Worm (Caenorhabditis elegans): ENCODE measurements around the gene srh-38.

DNA sequence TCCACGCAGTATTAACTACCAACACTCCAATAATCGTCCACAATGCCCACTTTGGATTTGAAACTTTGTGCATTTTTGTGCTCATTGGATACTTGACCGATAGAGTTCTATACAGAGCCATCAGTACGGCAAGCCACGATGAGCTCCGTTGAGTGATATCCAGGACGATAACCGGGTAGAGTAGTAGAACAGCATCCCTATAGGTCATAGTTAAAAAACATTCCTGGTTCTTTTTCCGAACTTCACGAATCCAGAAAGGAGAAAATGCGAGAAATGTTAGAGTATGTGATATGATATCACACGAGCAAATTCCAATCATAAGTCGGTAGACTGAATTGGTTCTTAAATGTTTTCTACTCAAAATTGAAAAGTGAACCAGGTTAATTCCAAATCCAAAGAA lies 34.2 kb downstream of the srh-38 start:
- TF ChIP-seq elt-2 (tag; optimal IDR thresholded peaks at IDR 0.05): no peak
- no peak for TF ChIP-seq nfya-1 (tag; optimal IDR thresholded peaks at IDR 0.05; ENCODE audit: insufficient read depth)
- TF ChIP-seq ceh-9 (tag; optimal IDR thresholded peaks at IDR 0.05): no peak
- no peak for TF ChIP-seq hmg-11 (tag; optimal IDR thresholded peaks at IDR 0.05)
- no peak for TF ChIP-seq egl-5 (tag; optimal IDR thresholded peaks at IDR 0.05)
- no peak for TF ChIP-seq nhr-237 (tag; optimal IDR thresholded peaks at IDR 0.05)
- no peak for TF ChIP-seq snpc-4 (tag; optimal IDR thresholded peaks at IDR 0.05)

Measured in whole organism, L3 larva.